Worm (Caenorhabditis elegans): Measurements from ENCODE around the gene B0244.9.

B0244.9 gene

DNA sequence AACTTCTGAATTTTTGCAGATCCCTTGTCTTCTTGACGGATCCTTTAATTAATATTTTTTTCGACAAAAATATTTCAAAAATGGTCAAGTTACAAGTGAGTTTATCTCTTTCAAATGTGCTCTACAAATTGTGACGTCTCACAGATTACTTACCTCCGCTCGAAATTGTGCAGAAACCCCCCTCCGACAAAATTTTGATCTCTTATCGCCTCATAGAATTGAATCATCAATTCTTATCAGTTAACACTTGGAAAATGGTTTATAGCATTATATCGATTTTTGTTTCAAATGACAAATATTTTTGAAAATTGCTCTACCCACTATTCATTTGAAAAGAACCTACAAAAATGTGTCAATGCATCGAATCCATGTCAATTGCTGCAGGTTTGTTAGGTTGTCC is 4.1 kb upstream of the B0244.9 start, which contains the start of gene B0244.10:
TSS of gene B0244.10 (plus strand) at position 254 of the 400 bp plus-strand sequence.
- TF ChIP-seq elt-2 (tag; optimal IDR thresholded peaks at IDR 0.05) (peak; percentile 74), zag-1 (tag; optimal IDR thresholded peaks at IDR 0.05) (no peak), tlp-1 (tag; optimal IDR thresholded peaks at IDR 0.05) (peak; percentile 28), ets-5 (GFP tag; IDR thresholded peaks at IDR 0.05) (no peak), efl-3 (GFP tag; optimal IDR thresholded peaks at IDR 0.05) (no peak), ztf-4 (tag; optimal IDR thresholded peaks at IDR 0.05) (no peak), tbx-2 (tag; optimal IDR thresholded peaks at IDR 0.05) (no peak), Y116A8C.19 (tag; optimal IDR thresholded peaks at IDR 0.05; ENCODE audit: borderline replicate concordance) (no peak)

DNA sequence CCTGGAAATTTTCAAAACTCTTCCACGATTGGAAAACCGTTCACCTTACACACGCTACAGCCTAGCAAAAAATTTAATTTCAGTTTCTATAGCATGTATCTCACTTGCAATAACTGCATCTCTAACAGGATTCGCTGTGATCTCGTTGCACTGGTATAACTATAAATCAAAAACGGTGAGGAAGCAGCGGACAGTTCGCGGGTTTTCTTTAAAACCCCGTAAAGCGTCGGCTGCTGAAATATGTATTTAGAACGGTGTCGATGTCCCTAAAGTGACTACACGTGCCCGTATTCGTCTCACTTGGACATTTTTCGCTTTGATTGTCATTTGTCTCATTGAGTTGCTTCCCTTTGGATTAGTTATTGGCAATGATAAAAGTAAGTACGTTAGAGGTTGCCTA is 3.5 kb upstream of the B0244.9 start:
- no peak for TF ChIP-seq mep-1 (tag; optimal IDR thresholded peaks at IDR 0.05)
- no peak for TF ChIP-seq ceh-8 (GFP tag; optimal IDR thresholded peaks at IDR 0.05)
- no peak for TF ChIP-seq dsc-1 (tag; optimal IDR thresholded peaks at IDR 0.05)
- no peak for TF ChIP-seq nhr-11 (tag; optimal IDR thresholded peaks at IDR 0.05)
- TF ChIP-seq snpc-4 (tag; optimal IDR thresholded peaks at IDR 0.05) = no peak
- TF ChIP-seq dpl-1 (GFP tag; optimal IDR thresholded peaks at IDR 0.05) = no peak
- no peak for TF ChIP-seq jun-1 (tag; optimal IDR thresholded peaks at IDR 0.05)
- no peak for TF ChIP-seq efl-1 (optimal IDR thresholded peaks at IDR 0.05)
- no peak for TF ChIP-seq efl-1 (GFP tag; optimal IDR thresholded peaks at IDR 0.05 in 1 of 2)

DNA sequence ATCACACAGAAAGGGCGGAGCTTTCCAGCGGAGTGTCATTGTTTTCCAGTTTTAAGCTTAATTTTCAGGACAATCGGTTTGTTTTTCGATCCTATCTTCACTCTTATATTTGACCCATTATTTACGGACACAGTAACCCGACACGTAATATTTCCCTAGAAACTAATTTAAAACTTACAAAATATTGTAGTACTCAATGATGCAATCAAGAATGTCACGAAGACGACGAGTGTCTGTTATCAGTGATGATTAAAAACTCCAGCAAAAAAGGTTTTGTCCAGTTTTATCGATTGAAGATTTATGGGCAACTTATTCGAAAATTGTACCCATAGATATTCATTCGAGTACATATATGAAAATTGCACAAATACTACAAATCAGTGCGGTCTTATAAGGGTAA is 2.1 kb upstream of the B0244.9 start, which contains the start of gene B0244.17:
TSS of gene B0244.17 (plus strand) at position 301 of the 400 bp plus-strand sequence.
- no peak for TF ChIP-seq ztf-4 (tag; optimal IDR thresholded peaks at IDR 0.05)
- no peak for TF ChIP-seq nhr-19 (GFP tag; conservative IDR thresholded peaks at IDR 0.05)
- TF ChIP-seq tlp-1 (tag; optimal IDR thresholded peaks at IDR 0.05) = no peak
- TF ChIP-seq tbx-2 (tag; optimal IDR thresholded peaks at IDR 0.05) = no peak
- TF ChIP-seq ceh-8 (GFP tag; optimal IDR thresholded peaks at IDR 0.05) = no peak
- TF ChIP-seq lin-15B (tag; optimal IDR thresholded peaks at IDR 0.05) = no peak
- TF ChIP-seq nhr-12 (tag; optimal IDR thresholded peaks at IDR 0.05) = no peak
- TF ChIP-seq elt-3 (tag; optimal IDR thresholded peaks at IDR 0.05) = no peak

DNA sequence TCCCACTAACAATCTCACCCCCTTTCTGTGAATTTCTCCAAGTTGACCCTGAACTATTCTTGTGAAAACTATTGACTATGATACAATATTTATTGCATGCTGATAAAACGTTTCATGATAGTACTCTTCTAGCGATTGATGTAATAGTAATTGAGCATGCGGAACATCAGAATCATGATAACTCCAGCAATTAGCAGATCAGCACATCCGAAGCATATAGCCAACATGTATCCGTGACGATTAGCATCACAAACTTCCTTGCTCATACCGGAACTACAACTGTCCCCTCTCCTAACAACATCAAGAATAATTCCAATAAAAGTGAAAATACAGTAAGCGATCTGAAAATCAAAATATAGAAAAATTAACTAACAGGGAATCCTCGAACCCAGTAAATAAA is 789 bp downstream of the B0244.9 start:
- TF ChIP-seq nhr-71 (tag; optimal IDR thresholded peaks at IDR 0.05) (no peak), xbp-1 (tag; optimal IDR thresholded peaks at IDR 0.05) (no peak), aly-2 (tag; optimal IDR thresholded peaks at IDR 0.05) (no peak), unc-98 (GFP tag; IDR thresholded peaks at IDR 0.05) (no peak), efl-3 (GFP tag; optimal IDR thresholded peaks at IDR 0.05) (no peak), hlh-4 (tag; optimal IDR thresholded peaks at IDR 0.05) (no peak), dpl-1 (GFP tag; optimal IDR thresholded peaks at IDR 0.05) (no peak), snpc-4 (tag; optimal IDR thresholded peaks at IDR 0.05) (no peak), nhr-20 (tag; optimal IDR thresholded peaks at IDR 0.05) (no peak), elt-3 (tag; optimal IDR thresholded peaks at IDR 0.05) (no peak), pag-3 (tag; optimal IDR thresholded peaks at IDR 0.05; ENCODE audit: borderline replicate concordance, insufficient read depth) (no peak)

DNA sequence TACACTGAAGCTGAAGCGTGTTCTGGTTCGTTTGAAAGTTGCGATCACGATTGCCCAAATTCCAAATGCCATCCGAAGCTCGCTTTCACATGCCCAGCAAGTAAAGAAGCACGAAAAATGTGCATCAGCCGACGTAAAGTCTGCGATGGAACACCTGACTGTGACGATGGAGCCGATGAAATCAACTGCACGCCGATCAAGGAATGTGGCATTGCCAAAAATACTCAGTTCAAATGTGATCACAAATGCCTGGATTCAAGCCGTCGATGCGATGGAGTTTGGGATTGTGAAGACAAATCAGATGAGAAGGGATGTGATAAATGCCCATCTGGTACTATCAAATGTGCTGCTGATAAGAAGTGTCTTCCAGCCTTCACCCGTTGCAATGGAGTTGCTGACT is 1.5 kb downstream of the B0244.9 start:
- no peak for TF ChIP-seq dpl-1 (GFP tag; optimal IDR thresholded peaks at IDR 0.05)
- TF ChIP-seq snpc-4 (tag; optimal IDR thresholded peaks at IDR 0.05) = no peak
- no peak for TF ChIP-seq nhr-71 (tag; optimal IDR thresholded peaks at IDR 0.05)
- TF ChIP-seq F16B12.6 (tag; optimal IDR thresholded peaks at IDR 0.05) = no peak
- no peak for TF ChIP-seq ceh-88 (GFP tag; IDR thresholded peaks at IDR 0.05)
- TF ChIP-seq mab-9 (GFP tag; IDR thresholded peaks at IDR 0.05) = no peak
- TF ChIP-seq ces-1 (GFP tag; optimal IDR thresholded peaks at IDR 0.05) = no peak
- TF ChIP-seq lsy-2 (tag; optimal IDR thresholded peaks at IDR 0.05) = no peak
- TF ChIP-seq ztf-4 (tag; optimal IDR thresholded peaks at IDR 0.05) = no peak
- no peak for TF ChIP-seq isw-1 (GFP tag; IDR thresholded peaks at IDR 0.05)
- TF ChIP-seq pax-3 (tag; optimal IDR thresholded peaks at IDR 0.05) = no peak
- TF ChIP-seq elt-2 (tag; optimal IDR thresholded peaks at IDR 0.05) = no peak
- no peak for TF ChIP-seq sptf-1 (tag; optimal IDR thresholded peaks at IDR 0.05)
- no peak for TF ChIP-seq nhr-237 (tag; optimal IDR thresholded peaks at IDR 0.05)
